2 worm cellular contexts compared by ENCODE assay signal in the genomic region with DNA sequence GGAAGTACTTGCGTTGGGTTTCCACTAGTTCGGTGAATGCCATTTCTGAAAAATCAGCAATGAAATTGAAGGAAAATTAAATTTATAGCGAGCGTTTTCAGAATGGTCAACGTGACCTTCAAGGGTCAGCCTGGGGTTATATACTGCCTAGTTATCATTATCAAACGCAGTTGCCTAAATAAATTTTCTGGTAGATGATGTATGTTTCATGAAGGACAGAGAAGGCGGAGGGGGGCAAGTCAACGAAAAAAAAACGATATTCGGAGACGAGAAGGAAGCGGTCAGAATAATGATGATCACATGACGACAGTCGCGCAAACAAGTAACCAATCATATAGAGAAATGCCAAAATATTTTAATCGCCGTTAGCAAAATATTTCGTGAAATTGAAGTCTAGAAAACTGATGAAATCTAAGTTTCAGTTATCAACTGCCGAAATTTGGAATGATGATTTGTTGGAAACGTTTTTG.
TF ChIP-seq lines count a peak whose summit lies in the region.

A gene (minus strand): TSS at position 51 of the 470 bp plus-strand sequence.

TF ChIP-seq in whole organism, L1 larva, 84 proteins besides CTCF, POLR2A, EP300 and RAD21 (continued from another document):
- TF ChIP-seq hpl-2 (GFP tag; optimal IDR thresholded peaks at IDR 0.05; lab: Kevin White, UChicago) (no peak), zag-1 (tag; optimal IDR thresholded peaks at IDR 0.05; lab: Kevin White, UChicago) (no peak), fos-1 (tag; optimal IDR thresholded peaks at IDR 0.05; lab: Kevin White, UChicago) (no peak), nhr-28 (tag; optimal IDR thresholded peaks at IDR 0.05; lab: Kevin White, UChicago) (no peak), dpl-1 (GFP tag; optimal IDR thresholded peaks at IDR 0.05; lab: Kevin White, UChicago) (peak in 1 of 3 experiments; percentile 0), sptf-1 (tag; optimal IDR thresholded peaks at IDR 0.05; lab: Kevin White, UChicago) (no peak), zip-4 (GFP tag; optimal IDR thresholded peaks at IDR 0.05; lab: Kevin White, UChicago) (no peak), dsc-1 (tag; optimal IDR thresholded peaks at IDR 0.05; lab: Kevin White, UChicago) (no peak), lin-15B (tag; optimal IDR thresholded peaks at IDR 0.05; lab: Kevin White, UChicago) (no peak), skn-1 (tag; optimal IDR thresholded peaks at IDR 0.05; lab: Kevin White, UChicago) (no peak), fkh-8 (tag; optimal IDR thresholded peaks at IDR 0.05; lab: Kevin White, UChicago) (no peak), tbx-2 (tag; optimal IDR thresholded peaks at IDR 0.05; lab: Kevin White, UChicago) (peak; percentile 17), hlh-4 (tag; optimal IDR thresholded peaks at IDR 0.05; lab: Kevin White, UChicago) (no peak), ceh-63 (GFP tag; optimal IDR thresholded peaks at IDR 0.05; lab: Kevin White, UChicago) (no peak), egl-27 (tag; optimal IDR thresholded peaks at IDR 0.05; lab: Kevin White, UChicago) (no peak), aha-1 (tag; optimal IDR thresholded peaks at IDR 0.05; lab: Kevin White, UChicago) (no peak), ets-5 (GFP tag; IDR thresholded peaks at IDR 0.05; lab: Robert Waterston, UW) (no peak), elt-2 (tag; optimal IDR thresholded peaks at IDR 0.05; lab: Kevin White, UChicago) (no peak), nhr-20 (tag; optimal IDR thresholded peaks at IDR 0.05; lab: Kevin White, UChicago) (peak; percentile 67), fkh-10 (GFP tag; optimal IDR thresholded peaks at IDR 0.05; lab: Kevin White, UChicago) (no peak), grh-1 (GFP tag; IDR thresholded peaks at IDR 0.05; lab: Robert Waterston, UW) (no peak; the same call in 1 of the 2 replicates), pax-3 (tag; optimal IDR thresholded peaks at IDR 0.05; lab: Kevin White, UChicago) (no peak), ztf-4 (tag; optimal IDR thresholded peaks at IDR 0.05; lab: Kevin White, UChicago) (no peak), snpc-4 (tag; optimal IDR thresholded peaks at IDR 0.05; lab: Kevin White, UChicago) (no peak), nhr-85 (tag; lab: Kevin White, UChicago) (peak; percentile 84), vab-15 (tag; optimal IDR thresholded peaks at IDR 0.05; lab: Kevin White, UChicago) (peak; percentile 8), irx-1 (tag; optimal IDR thresholded peaks at IDR 0.05; lab: Kevin White, UChicago) (no peak), unc-98 (GFP tag; IDR thresholded peaks at IDR 0.05; lab: Robert Waterston, UW) (no peak), elt-3 (tag; optimal IDR thresholded peaks at IDR 0.05; lab: Kevin White, UChicago) (peak in 1 of 6 experiments; percentile 77), lsy-2 (tag; optimal IDR thresholded peaks at IDR 0.05; lab: Kevin White, UChicago) (peak in 1 of 2 experiments; percentile 28), nhr-11 (tag; optimal IDR thresholded peaks at IDR 0.05; lab: Kevin White, UChicago) (no peak), lin-14 (GFP tag; optimal IDR thresholded peaks at IDR 0.05; lab: Kevin White, UChicago) (peak; percentile 45), nhr-90 (tag; optimal IDR thresholded peaks at IDR 0.05; lab: Kevin White, UChicago; ENCODE audit: poor library complexity) (peak; percentile 58), ceh-88 (GFP tag; IDR thresholded peaks at IDR 0.05; lab: Robert Waterston, UW) (no peak), pqm-1 (tag; optimal IDR thresholded peaks at IDR 0.05; lab: Kevin White, UChicago) (no peak), isw-1 (GFP tag; IDR thresholded peaks at IDR 0.05; lab: Robert Waterston, UW) (no peak), ceh-90 (tag; optimal IDR thresholded peaks at IDR 0.05; lab: Kevin White, UChicago) (no peak), nhr-71 (tag; optimal IDR thresholded peaks at IDR 0.05; lab: Kevin White, UChicago) (peak; percentile 42), unc-130 (tag; optimal IDR thresholded peaks at IDR 0.05; lab: Kevin White, UChicago) (peak; percentile 52), nhr-19 (GFP tag; conservative IDR thresholded peaks at IDR 0.05; lab: Robert Waterston, UW) (no peak), unc-86 (tag; optimal IDR thresholded peaks at IDR 0.05; lab: Kevin White, UChicago) (no peak), tlp-1 (tag; optimal IDR thresholded peaks at IDR 0.05; lab: Kevin White, UChicago) (no peak), ceh-82 (tag; optimal IDR thresholded peaks at IDR 0.05; lab: Kevin White, UChicago) (no peak), blmp-1 (tag; optimal IDR thresholded peaks at IDR 0.05; lab: Kevin White, UChicago) (peak; percentile 79), rnt-1 (tag; optimal IDR thresholded peaks at IDR 0.05; lab: Kevin White, UChicago) (no peak), F16B12.6 (tag; optimal IDR thresholded peaks at IDR 0.05; lab: Kevin White, UChicago) (no peak), snu-23 (GFP tag; optimal IDR thresholded peaks at IDR 0.05; lab: Kevin White, UChicago) (peak; percentile 44), C34B4.2 (tag; optimal IDR thresholded peaks at IDR 0.05; lab: Kevin White, UChicago) (no peak), nhr-84 (tag; optimal IDR thresholded peaks at IDR 0.05; lab: Kevin White, UChicago) (no peak), sup-37 (GFP tag; optimal IDR thresholded peaks at IDR 0.05; lab: Kevin White, UChicago) (no peak), mdl-1 (tag; optimal IDR thresholded peaks at IDR 0.05; lab: Kevin White, UChicago) (peak in 1 of 2 experiments; percentile 40), ztf-11 (tag; optimal IDR thresholded peaks at IDR 0.05; lab: Kevin White, UChicago) (no peak), hlh-17 (GFP tag; optimal IDR thresholded peaks at IDR 0.05; lab: Kevin White, UChicago; ENCODE audit: borderline replicate concordance) (no peak), sox-4 (tag; optimal IDR thresholded peaks at IDR 0.05; lab: Kevin White, UChicago) (no peak), unc-30 (tag; optimal IDR thresholded peaks at IDR 0.05; lab: Kevin White, UChicago) (no peak), C16A3.4 (tag; optimal IDR thresholded peaks at IDR 0.05; lab: Kevin White, UChicago) (no peak), lir-3 (tag; optimal IDR thresholded peaks at IDR 0.05; lab: Kevin White, UChicago; ENCODE audit: poor library complexity) (no peak), nhr-47 (tag; optimal IDR thresholded peaks at IDR 0.05; lab: Kevin White, UChicago) (no peak), mab-9 (GFP tag; IDR thresholded peaks at IDR 0.05; lab: Robert Waterston, UW) (no peak)
TF ChIP-seq in whole organism, L1 larva: peak in this region for 17.

TF ChIP-seq in whole organism, L2 larva, 48 proteins besides CTCF, POLR2A, EP300 and RAD21 (continued from another document):
- TF ChIP-seq unc-55 (GFP tag; optimal IDR thresholded peaks at IDR 0.05; lab: Kevin White, UChicago), result no peak
- TF ChIP-seq nhr-129 (tag; optimal IDR thresholded peaks at IDR 0.05; lab: Kevin White, UChicago), result peak; percentile 16
- TF ChIP-seq nhr-25 (tag; optimal IDR thresholded peaks at IDR 0.05; lab: Kevin White, UChicago), result peak; percentile 66
- no peak for TF ChIP-seq aly-2 (tag; optimal IDR thresholded peaks at IDR 0.05; lab: Kevin White, UChicago)
- TF ChIP-seq Y55F3AM.14 (GFP tag; optimal IDR thresholded peaks at IDR 0.05; lab: Kevin White, UChicago), result no peak
- peak; percentile 19 for TF ChIP-seq gmeb-1 (tag; optimal IDR thresholded peaks at IDR 0.05; lab: Kevin White, UChicago)
- TF ChIP-seq lin-39 (tag; optimal IDR thresholded peaks at IDR 0.05; lab: Kevin White, UChicago), result no peak
- no peak for TF ChIP-seq nhr-10 (tag; optimal IDR thresholded peaks at IDR 0.05; lab: Kevin White, UChicago)
TF ChIP-seq in whole organism, L2 larva: peak in this region for 7.
